Worm (Caenorhabditis elegans): Measurements from ENCODE around the gene lip-1.

DNA sequence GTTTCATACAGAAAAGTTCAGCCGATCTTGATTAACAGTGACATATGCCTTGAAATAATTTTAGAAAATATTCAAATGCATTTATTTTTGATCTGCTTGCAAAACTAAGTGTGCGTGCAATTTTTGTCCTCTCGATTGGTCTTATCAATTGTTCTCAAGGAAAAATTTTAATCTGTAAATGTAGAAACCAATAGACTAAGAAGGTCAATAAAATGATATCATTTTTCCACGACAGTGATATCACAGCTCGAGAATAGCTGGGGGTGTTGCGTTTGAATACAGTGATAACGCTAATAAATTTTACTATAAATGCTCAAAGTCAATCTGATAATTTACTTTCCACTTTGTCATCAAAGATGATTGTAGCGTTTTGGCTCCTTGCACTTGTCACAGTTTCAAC is 24.4 kb upstream of the lip-1 start, which contains the start of gene C17H12.8:
- TF ChIP-seq D2030.7 (GFP tag; IDR thresholded peaks at IDR 0.05) (no peak), aptf-3 (GFP tag; IDR thresholded peaks at IDR 0.05) (no peak), C06A6.2 (GFP tag; conservative IDR thresholded peaks at IDR 0.05) (no peak), hmg-20 (GFP tag; IDR thresholded peaks at IDR 0.05) (no peak), hrde-1 (tag; optimal IDR thresholded peaks at IDR 0.05; ENCODE audit: borderline replicate concordance) (no peak), Y53G8AR.9 (GFP tag; conservative IDR thresholded peaks at IDR 0.05) (no peak), pha-4 (tag; optimal IDR thresholded peaks at IDR 0.05) (no peak), xnd-1 (tag; optimal IDR thresholded peaks at IDR 0.05) (no peak), ceh-58 (GFP tag; IDR thresholded peaks at IDR 0.05) (no peak), ama-1 (optimal IDR thresholded peaks at IDR 0.05) (no peak), ama-1 (GFP tag; optimal IDR thresholded peaks at IDR 0.05) (no peak), tbx-9 (tag; optimal IDR thresholded peaks at IDR 0.05; ENCODE audit: borderline replicate concordance) (no peak), C17E4.6 (GFP tag; IDR thresholded peaks at IDR 0.05) (no peak), hlh-26 (GFP tag; conservative IDR thresholded peaks at IDR 0.05) (no peak)

All from whole organism, young adult.